Worm (Caenorhabditis elegans) whole organism, L2 larva: ENCODE results near the gene ifas-1.

ENCODE experiments used
- F13H6.1 ChIP-seq: sonication (generic microtip); optimal IDR thresholded peaks from 2 replicates; lab custom pipeline; 2016; ENCODE audit warnings: missing genetic modification characterization, missing compliant biosample characterization
- Y55F3AM.14 ChIP-seq: fragments of 200-800 bp; sonication (Bioruptor generic); optimal IDR thresholded peaks from 2 replicates; lab custom pipeline; 2018; ENCODE audit warnings: mild to moderate bottlenecking, missing genetic modification characterization, missing compliant biosample characterization
- ZK546.5 ChIP-seq: sonication (generic microtip); optimal IDR thresholded peaks from 2 replicates; lab custom pipeline; 2017; ENCODE audit warnings: missing biosample characterization, missing genetic modification characterization
- blmp-1 ChIP-seq: sonication (generic microtip); optimal IDR thresholded peaks from 2 replicates; lab custom pipeline; 2017; ENCODE audit warnings: missing genetic modification characterization, mild to moderate bottlenecking, missing compliant biosample characterization, antibody characterized with exemption, moderate library complexity; ENCODE audit not compliant: insufficient read depth
- ceh-16 ChIP-seq: fragments of 150-350 bp; optimal IDR thresholded peaks from 2 replicates; lab custom pipeline; 2014; ENCODE audit warnings: missing biosample characterization, missing genetic modification characterization
- ceh-82 ChIP-seq: fragments of 150-350 bp; optimal IDR thresholded peaks from 2 replicates; lab custom pipeline; 2014; ENCODE audit warnings: missing biosample characterization, missing genetic modification characterization
- crh-2 ChIP-seq: sonication (generic microtip); optimal IDR thresholded peaks from 2 replicates; lab custom pipeline; 2017; ENCODE audit warnings: missing biosample characterization, missing genetic modification characterization
- egl-27 ChIP-seq: sonication (generic microtip); optimal IDR thresholded peaks from 3 replicates; lab custom pipeline; 2017; ENCODE audit warnings: missing biosample characterization, missing genetic modification reagents, missing genetic modification characterization
- elt-1 ChIP-seq: fragments of 150-350 bp; optimal IDR thresholded peaks from 2 replicates; lab custom pipeline; 2014; ENCODE audit warnings: missing biosample characterization, missing genetic modification characterization
- elt-3 ChIP-seq: sonication (generic microtip); optimal IDR thresholded peaks from 2 replicates; lab custom pipeline; 2017; ENCODE audit warnings: missing biosample characterization, missing genetic modification characterization
- gmeb-1 ChIP-seq: fragments of 150-350 bp; optimal IDR thresholded peaks from 2 replicates; lab custom pipeline; 2014; ENCODE audit warnings: missing biosample characterization, missing genetic modification characterization
- lin-39 ChIP-seq: fragments of 150-350 bp; optimal IDR thresholded peaks from 2 replicates; lab custom pipeline; 2014; ENCODE audit warnings: missing biosample characterization, missing genetic modification reagents, missing genetic modification characterization
- mdl-1 ChIP-seq, 2 experiments: fragments of 150-350 bp in 1 of 2; sonication (generic microtip) in 1 of 2; optimal IDR thresholded peaks; 2 replicates each; lab custom pipeline; 2017; ENCODE audit warnings: missing biosample characterization in 2 of 2, missing genetic modification characterization in 2 of 2
- nhr-10 ChIP-seq: sonication (generic microtip); optimal IDR thresholded peaks from 2 replicates; lab custom pipeline; 2017; ENCODE audit warnings: missing biosample characterization, missing genetic modification characterization
- nhr-129 ChIP-seq: fragments of 150-350 bp; optimal IDR thresholded peaks from 2 replicates; lab custom pipeline; 2014; ENCODE audit warnings: missing biosample characterization, missing genetic modification characterization
- nhr-21 ChIP-seq: fragments of 150-350 bp; optimal IDR thresholded peaks from 2 replicates; lab custom pipeline; 2014; ENCODE audit warnings: missing biosample characterization, missing genetic modification characterization
- nhr-237 ChIP-seq: fragments of 150-350 bp; optimal IDR thresholded peaks from 2 replicates; lab custom pipeline; 2014; ENCODE audit warnings: missing biosample characterization, missing genetic modification characterization
- nhr-25 ChIP-seq: fragments of 150-350 bp; sonication (generic microtip); optimal IDR thresholded peaks from 3 replicates; lab custom pipeline; 2014; ENCODE audit warnings: missing biosample characterization, missing genetic modification characterization
- nhr-77 ChIP-seq: fragments of 150-350 bp; optimal IDR thresholded peaks from 2 replicates; lab custom pipeline; 2014; ENCODE audit warnings: missing biosample characterization, missing genetic modification characterization
- peb-1 ChIP-seq: fragments of 150-350 bp; optimal IDR thresholded peaks from 2 replicates; lab custom pipeline; 2014; ENCODE audit warnings: missing biosample characterization, missing genetic modification characterization
- sem-4 ChIP-seq: fragments of 150-350 bp; optimal IDR thresholded peaks from 2 replicates; lab custom pipeline; 2014; ENCODE audit warnings: missing biosample characterization, missing genetic modification reagents, missing genetic modification characterization
- sma-3 ChIP-seq: sonication (generic microtip); optimal IDR thresholded peaks from 2 replicates; lab custom pipeline; 2016; ENCODE audit warnings: missing genetic modification reagents, missing genetic modification characterization, missing compliant biosample characterization
- sma-9 ChIP-seq, 2 experiments: fragments of 150-350 bp in 1 of 2; sonication (generic microtip) in 1 of 2; optimal IDR thresholded peaks; 2 replicates each; lab custom pipeline; 2014 to 2016; ENCODE audit warnings: missing genetic modification characterization in 2 of 2, mild to moderate bottlenecking in 1 of 2, missing biosample characterization in 1 of 2, missing compliant biosample characterization in 1 of 2, missing genetic modification reagents in 1 of 2, moderate library complexity in 1 of 2
- snpc-4 ChIP-seq: fragments of 150-350 bp; optimal IDR thresholded peaks from 2 replicates; lab custom pipeline; 2014; ENCODE audit warnings: missing biosample characterization, missing genetic modification characterization
- unc-55 ChIP-seq: fragments of 150-350 bp; sonication (generic microtip); optimal IDR thresholded peaks from 3 replicates; lab custom pipeline; 2014; ENCODE audit warnings: missing biosample characterization, missing genetic modification reagents, missing genetic modification characterization
- zag-1 ChIP-seq: fragments of 150-350 bp; optimal IDR thresholded peaks from 2 replicates; lab custom pipeline; 2014; ENCODE audit warnings: missing biosample characterization, missing genetic modification characterization
- ztf-1 ChIP-seq: fragments of 200-800 bp; sonication (Bioruptor generic); conservative IDR thresholded peaks from 2 replicates; pipeline ENCODE4 v1.3.6; 2022; ENCODE audit warnings: missing genetic modification characterization, missing compliant biosample characterization
- ztf-4 ChIP-seq: fragments of 150-350 bp; optimal IDR thresholded peaks from 2 replicates; lab custom pipeline; 2014; ENCODE audit warnings: missing biosample characterization, missing genetic modification characterization

ifas-1 gene

ce11 chrII:3641197-3641596 is 47.3 kb downstream of the ifas-1 start, which contains the start of gene M151.1:
M151.1 (plus strand) TSS chrII:3641497.
- TF ChIP-seq snpc-4 (no peak), unc-55 (GFP tag; lab: Kevin White, UChicago) (no peak), peb-1 (no peak), gmeb-1 (tag; lab: Kevin White, UChicago) (no peak), nhr-21 (no peak), nhr-10 (tag; lab: Kevin White, UChicago) (no peak), crh-2 (tag; lab: Kevin White, UChicago) (no peak), nhr-77 (no peak), elt-1 (tag; lab: Kevin White, UChicago) (no peak)

DNA sequence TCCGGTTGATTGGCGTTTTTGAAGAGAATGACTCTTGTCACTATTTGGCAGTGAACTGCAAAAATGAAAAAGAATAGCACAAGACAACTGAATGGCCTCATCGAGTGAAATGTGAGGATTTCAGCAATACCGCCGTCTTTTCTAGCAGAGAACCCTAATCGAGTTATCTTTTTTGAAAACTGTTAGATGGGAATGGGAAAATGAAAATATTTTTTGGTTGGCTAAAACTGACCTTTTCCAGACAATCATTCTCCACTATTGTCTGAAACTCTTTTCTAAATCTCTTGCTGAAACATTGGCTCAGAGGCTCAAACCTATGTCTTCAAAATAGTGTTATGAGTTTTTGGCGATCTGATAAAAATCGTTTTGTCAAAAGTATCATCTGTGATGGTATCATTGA is 48.3 kb downstream of the ifas-1 start, which contains the start of gene M151.10:
Gene M151.10 (minus strand): TSS at position 101 of the 400 bp plus-strand sequence.
- TF ChIP-seq ZK546.5 (tag; lab: Kevin White, UChicago) = no peak
- no peak for TF ChIP-seq F13H6.1 (tag; lab: Kevin White, UChicago)
- TF ChIP-seq nhr-129 (tag; lab: Kevin White, UChicago) = no peak
- TF ChIP-seq sem-4 (tag; lab: Kevin White, UChicago) = no peak
- TF ChIP-seq ztf-4 (tag; lab: Kevin White, UChicago) = no peak
- TF ChIP-seq ceh-16 (tag; lab: Kevin White, UChicago) = no peak
- TF ChIP-seq Y55F3AM.14 (GFP tag; lab: Kevin White, UChicago) = no peak
- no peak for TF ChIP-seq sma-9 (GFP tag; optimal IDR thresholded peaks at IDR 0.05; lab: Kevin White, UChicago)
- no peak for TF ChIP-seq sma-9 (tag; optimal IDR thresholded peaks at IDR 0.05; lab: Kevin White, UChicago)
- TF ChIP-seq elt-3 (tag; lab: Kevin White, UChicago) = no peak
- no peak for TF ChIP-seq sma-3 (GFP tag; lab: Kevin White, UChicago)
- TF ChIP-seq ztf-1 (GFP tag; lab: Robert Waterston, UW) = no peak
- no peak for TF ChIP-seq ceh-82 (tag; lab: Kevin White, UChicago)
- no peak for TF ChIP-seq nhr-25 (tag; lab: Kevin White, UChicago)
- TF ChIP-seq mdl-1 (tag; optimal IDR thresholded peaks at IDR 0.05; lab: Kevin White, UChicago) = no peak
- no peak for TF ChIP-seq lin-39 (tag; lab: Kevin White, UChicago)

DNA sequence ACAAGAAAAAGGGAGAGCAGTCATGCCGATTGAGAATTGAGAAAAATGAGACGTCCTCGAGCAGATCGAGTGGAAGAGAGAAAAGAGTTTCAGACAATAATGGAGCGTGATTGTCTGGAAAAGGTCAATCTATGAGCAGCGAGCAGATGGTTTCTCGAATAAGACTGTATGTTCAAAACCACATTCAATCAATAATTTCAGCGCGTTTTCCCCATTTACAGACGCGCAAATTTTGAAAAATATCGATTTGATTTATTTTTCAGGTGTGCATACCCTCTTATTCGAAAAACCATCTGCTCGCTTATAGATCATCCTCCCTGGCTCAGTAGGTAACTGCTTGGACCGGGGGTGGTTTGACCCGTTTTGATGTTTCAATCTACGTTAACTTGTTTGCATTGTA is 49.3 kb downstream of the ifas-1 start, which contains the start of gene fbxb-31:
Gene fbxb-31 (minus strand): TSS at position 101 of the 400 bp plus-strand sequence.
- TF ChIP-seq egl-27 (tag; lab: Kevin White, UChicago) (no peak), blmp-1 (no peak), zag-1 (no peak), ceh-82 (tag; lab: Kevin White, UChicago) (no peak), F13H6.1 (tag; lab: Kevin White, UChicago) (no peak), nhr-129 (tag; lab: Kevin White, UChicago) (no peak), nhr-237 (no peak)
